Worm (Caenorhabditis elegans): ENCODE data around the gene oma-1.

Gene oma-1

DNA sequence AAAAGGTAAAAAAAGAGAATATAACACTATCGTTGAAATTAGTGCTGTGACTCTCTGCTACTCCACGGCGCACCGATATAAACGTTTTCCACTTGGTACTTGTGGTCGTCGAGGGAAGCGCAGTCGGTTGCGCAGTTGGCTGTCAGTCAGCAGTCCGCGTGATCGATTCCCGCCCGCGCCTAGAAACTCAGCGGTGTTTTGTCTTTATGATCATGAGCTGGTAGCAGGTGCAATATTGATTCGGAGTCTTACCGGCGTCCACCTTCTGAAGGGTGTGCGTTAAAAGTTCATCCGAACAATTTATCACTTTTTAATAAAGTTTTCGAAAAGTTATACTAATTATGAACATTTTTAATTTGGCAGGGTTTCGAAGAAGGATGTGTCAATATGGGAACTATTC, 38.3 kb downstream of the oma-1 start (continued):
- TF ChIP-seq ztf-11 (tag; optimal IDR thresholded peaks at IDR 0.05), result no peak
- TF ChIP-seq ces-1 (GFP tag; optimal IDR thresholded peaks at IDR 0.05), result no peak
- peak; percentile 97 for TF ChIP-seq hlh-30 (tag; optimal IDR thresholded peaks at IDR 0.05; ENCODE audit: insufficient read depth)
- TF ChIP-seq nhr-48 (tag; optimal IDR thresholded peaks at IDR 0.05), result peak; percentile 77
- peak; percentile 42 for TF ChIP-seq ceh-28 (tag; optimal IDR thresholded peaks at IDR 0.05)
- TF ChIP-seq nhr-102 (tag; optimal IDR thresholded peaks at IDR 0.05), result peak; percentile 87
- TF ChIP-seq jun-1 (tag; optimal IDR thresholded peaks at IDR 0.05), result peak; percentile 41
- no peak for TF ChIP-seq ceh-62 (tag; optimal IDR thresholded peaks at IDR 0.05)
- no peak for TF ChIP-seq lin-39 (tag; optimal IDR thresholded peaks at IDR 0.05)
- no peak for TF ChIP-seq lsy-2 (tag; optimal IDR thresholded peaks at IDR 0.05)
- TF ChIP-seq set-16 (GFP tag; IDR thresholded peaks at IDR 0.05), result peak; percentile 80; the same call in 1 of the 2 replicates
- TF ChIP-seq lin-29 (GFP tag; IDR thresholded peaks at IDR 0.05), result peak; percentile 73; the same call in 1 of the 2 replicates
- 0 out of 2 replicates have a peak, but pooled peaks have one; percentile 50 for TF ChIP-seq zip-11 (GFP tag; IDR thresholded peaks at IDR 0.05)
- TF ChIP-seq fkh-10 (GFP tag; optimal IDR thresholded peaks at IDR 0.05), result no peak
- TF ChIP-seq ctbp-1 (GFP tag; IDR thresholded peaks at IDR 0.05), result peak; percentile 89
- peak; percentile 69 for TF ChIP-seq dmd-6 (GFP tag; IDR thresholded peaks at IDR 0.05)
- TF ChIP-seq unc-62 (GFP tag; optimal IDR thresholded peaks at IDR 0.05 in 1 of 2), result peak in 1 of 2 experiments; percentile 98
- TF ChIP-seq unc-62 (tag; optimal IDR thresholded peaks at IDR 0.05), result no peak
- TF ChIP-seq snpc-1.2 (GFP tag; IDR thresholded peaks at IDR 0.05), result peak; percentile 88
- TF ChIP-seq gei-8 (GFP tag; optimal IDR thresholded peaks at IDR 0.05), result peak; percentile 88
- peak; percentile 91; the same call in 1 of the 2 replicates for TF ChIP-seq vab-7 (GFP tag; IDR thresholded peaks at IDR 0.05)
- TF ChIP-seq nhr-237 (tag; optimal IDR thresholded peaks at IDR 0.05), result no peak
- peak; percentile 41 for TF ChIP-seq R02D3.7 (tag; optimal IDR thresholded peaks at IDR 0.05)
- TF ChIP-seq nhr-28 (tag; optimal IDR thresholded peaks at IDR 0.05), result peak; percentile 26
- TF ChIP-seq madf-9 (GFP tag; conservative IDR thresholded peaks at IDR 0.05), result peak; percentile 92
- TF ChIP-seq dve-1 (tag; optimal IDR thresholded peaks at IDR 0.05; ENCODE audit: insufficient read depth), result peak; percentile 90
- TF ChIP-seq ZK337.2 (GFP tag; IDR thresholded peaks at IDR 0.05), result peak; percentile 80
- peak; percentile 93 for TF ChIP-seq aha-1 (tag)
- no peak for TF ChIP-seq snpc-4 (tag; optimal IDR thresholded peaks at IDR 0.05)
- TF ChIP-seq F10B5.3 (tag; optimal IDR thresholded peaks at IDR 0.05), result peak; percentile 56
- TF ChIP-seq lin-1 (GFP tag; IDR thresholded peaks at IDR 0.05), result peak; percentile 85
- TF ChIP-seq tra-1 (GFP tag; IDR thresholded peaks at IDR 0.05), result peak; percentile 80
- peak; percentile 95 for TF ChIP-seq F44E2.7 (GFP tag; IDR thresholded peaks at IDR 0.05)
- peak; percentile 91 for TF ChIP-seq T26A8.4 (GFP tag; IDR thresholded peaks at IDR 0.05)
- peak; percentile 85 for TF ChIP-seq hlh-11 (tag; optimal IDR thresholded peaks at IDR 0.05)
- peak; percentile 70 for TF ChIP-seq F49E8.2 (tag; optimal IDR thresholded peaks at IDR 0.05; ENCODE audit: borderline replicate concordance)
- TF ChIP-seq nhr-25 (tag; optimal IDR thresholded peaks at IDR 0.05; ENCODE audit: borderline replicate concordance, insufficient read depth), result peak; percentile 79
- peak; percentile 59 for TF ChIP-seq F37D6.2 (tag; optimal IDR thresholded peaks at IDR 0.05)
- no peak for TF ChIP-seq skn-1 (tag; optimal IDR thresholded peaks at IDR 0.05)

DNA sequence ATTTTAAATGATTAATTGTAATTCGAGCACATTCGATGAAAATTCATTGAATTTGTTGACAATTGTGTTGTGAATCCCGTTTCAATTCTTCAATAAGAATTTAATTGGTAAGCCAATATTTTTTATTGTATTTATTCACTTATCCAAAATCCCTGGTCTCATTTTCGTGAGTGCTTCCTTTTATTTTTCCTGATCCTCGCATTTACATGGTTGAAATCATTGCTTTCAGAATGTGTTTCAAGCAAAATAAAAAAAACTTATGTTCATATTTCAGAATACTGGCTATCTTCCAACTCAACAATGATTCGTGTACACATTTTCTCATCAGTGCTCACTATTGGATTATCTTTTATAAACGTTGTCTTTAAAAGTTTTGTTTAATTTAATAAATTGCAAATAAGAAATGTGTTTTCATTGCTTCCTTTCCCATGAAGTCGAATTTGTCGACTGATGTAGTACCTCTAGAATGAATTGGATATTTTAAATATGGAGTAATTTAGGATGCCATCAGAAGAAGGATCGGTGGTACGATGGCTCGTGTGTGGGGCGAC, 41.2 kb downstream of the oma-1 start, which contains the start of the genes D1046.18 and slc-25A26:
Gene D1046.18, plus strand, starts transcription at position 301 of the 551 bp plus-strand sequence.
Gene slc-25A26, plus strand, starts transcription at position 501 of the 551 bp plus-strand sequence.
- TF ChIP-seq unc-62 (GFP tag; optimal IDR thresholded peaks at IDR 0.05 in 1 of 2) (peak in 1 of 2 experiments; percentile 38), unc-62 (tag; optimal IDR thresholded peaks at IDR 0.05) (no peak), pqm-1 (tag; optimal IDR thresholded peaks at IDR 0.05) (no peak), madf-5 (GFP tag; IDR thresholded peaks at IDR 0.05) (no peak)
